Fruit fly (Drosophila melanogaster): ENCODE data around the gene Sf3b3.

Sf3b3 gene

dm6 chr3L:787635-788034 lies 45.5 kb downstream of the Sf3b3 start (continued):
- TF ChIP-seq Blimp-1 (GFP tag; optimal IDR thresholded peaks at IDR 0.05), result no peak
- peak; percentile 6 for TF ChIP-seq CG8632 (GFP tag; optimal IDR thresholded peaks at IDR 0.05)
- peak in 1 of 2 experiments; percentile 79 for TF ChIP-seq salr (GFP tag; optimal IDR thresholded peaks at IDR 0.05)
- peak; percentile 79 for TF ChIP-seq CG3919 (GFP tag; optimal IDR thresholded peaks at IDR 0.05)
- TF ChIP-seq CG34406 (GFP tag; optimal IDR thresholded peaks at IDR 0.05), result peak; percentile 24
- peak; percentile 88 for TF ChIP-seq Gug (GFP tag; IDR thresholded peaks at IDR 0.05)
- peak; percentile 95 for TF ChIP-seq Hr4 (GFP tag; optimal IDR thresholded peaks at IDR 0.05)
- peak; percentile 95 for TF ChIP-seq CG15336 (GFP tag; IDR thresholded peaks at IDR 0.05)
- TF ChIP-seq eg (GFP tag; IDR thresholded peaks at IDR 0.05), result peak; percentile 96
- TF ChIP-seq CG11762 (GFP tag; optimal IDR thresholded peaks at IDR 0.05; ENCODE audit: insufficient read depth), result peak; percentile 57
- TF ChIP-seq Eip75B (GFP tag; optimal IDR thresholded peaks at IDR 0.05), result peak; percentile 34
- peak; percentile 93 for TF ChIP-seq CG4318 (GFP tag; optimal IDR thresholded peaks at IDR 0.05)
- peak; percentile 75 for TF ChIP-seq net (GFP tag; optimal IDR thresholded peaks at IDR 0.05)
- no peak for TF ChIP-seq CG6854 (GFP tag; optimal IDR thresholded peaks at IDR 0.05)
- TF ChIP-seq lz (GFP tag; optimal IDR thresholded peaks at IDR 0.05), result no peak
- TF ChIP-seq dac (GFP tag; optimal IDR thresholded peaks at IDR 0.05), result peak; percentile 90

- TF ChIP-seq CG9139 (GFP tag; optimal IDR thresholded peaks at IDR 0.05), result no peak
- no peak for TF ChIP-seq CG10669 (GFP tag; optimal IDR thresholded peaks at IDR 0.05)
- no peak for TF ChIP-seq dac (GFP tag; optimal IDR thresholded peaks at IDR 0.05)
- TF ChIP-seq CG11294 (GFP tag; IDR thresholded peaks at IDR 0.05), result no peak
- no peak for TF ChIP-seq CG3919 (GFP tag; optimal IDR thresholded peaks at IDR 0.05)
- no peak for TF ChIP-seq lz (GFP tag; optimal IDR thresholded peaks at IDR 0.05)
- no peak for TF ChIP-seq vri (GFP tag; optimal IDR thresholded peaks at IDR 0.05)
- TF ChIP-seq esn (GFP tag; optimal IDR thresholded peaks at IDR 0.05), result no peak
- no peak for TF ChIP-seq CG6792 (GFP tag; optimal IDR thresholded peaks at IDR 0.05)
- no peak for TF ChIP-seq Hr4 (GFP tag; optimal IDR thresholded peaks at IDR 0.05)
- no peak for TF ChIP-seq CG7368 (GFP tag; optimal IDR thresholded peaks at IDR 0.05)
Observed at dm6 chr3L:786835-787234, 46.4 kb downstream of the Sf3b3 start.

- TF ChIP-seq CG10631 (GFP tag; optimal IDR thresholded peaks at IDR 0.05), result peak; percentile 46
- TF ChIP-seq dac (GFP tag; optimal IDR thresholded peaks at IDR 0.05), result no peak
- no peak for TF ChIP-seq Lpt (GFP tag; optimal IDR thresholded peaks at IDR 0.05)
- TF ChIP-seq dsx (GFP tag; optimal IDR thresholded peaks at IDR 0.05; ENCODE audit: poor library complexity, severe bottlenecking), result peak; percentile 14
- peak; percentile 58 for TF ChIP-seq OdsH (GFP tag; optimal IDR thresholded peaks at IDR 0.05)
- peak; percentile 71 for TF ChIP-seq Met (GFP tag; optimal IDR thresholded peaks at IDR 0.05)
- TF ChIP-seq ss (GFP tag; optimal IDR thresholded peaks at IDR 0.05), result peak in 1 of 2 experiments; percentile 2
- no peak for TF ChIP-seq CG16779 (tag; optimal IDR thresholded peaks at IDR 0.05)
- peak; percentile 36 for TF ChIP-seq CG1621 (tag; optimal IDR thresholded peaks at IDR 0.05)
- TF ChIP-seq CG6808 (GFP tag; optimal IDR thresholded peaks at IDR 0.05), result no peak
- TF ChIP-seq CG4318 (GFP tag; optimal IDR thresholded peaks at IDR 0.05), result peak; percentile 41
- TF ChIP-seq CG34406 (GFP tag; optimal IDR thresholded peaks at IDR 0.05), result peak; percentile 62
- TF ChIP-seq pdm3 (GFP tag; optimal IDR thresholded peaks at IDR 0.05), result peak; percentile 52
- peak; percentile 57 for TF ChIP-seq spab (GFP tag; optimal IDR thresholded peaks at IDR 0.05)
- peak; percentile 77 for TF ChIP-seq CG31627 (GFP tag; optimal IDR thresholded peaks at IDR 0.05)
- TF ChIP-seq lz (GFP tag; optimal IDR thresholded peaks at IDR 0.05), result peak; percentile 78
- TF ChIP-seq salr (GFP tag; optimal IDR thresholded peaks at IDR 0.05), result no peak
- TF ChIP-seq CG8119 (GFP tag; IDR thresholded peaks at IDR 0.05), result peak; percentile 51; the same call in 2 of the 3 replicates
- no peak for TF ChIP-seq CG15336 (GFP tag; IDR thresholded peaks at IDR 0.05)
- peak; percentile 89 for TF ChIP-seq svp (GFP tag)
- peak; percentile 49 for TF ChIP-seq CG7368 (GFP tag; optimal IDR thresholded peaks at IDR 0.05)
- no peak for TF ChIP-seq CG11294 (GFP tag; IDR thresholded peaks at IDR 0.05)
- TF ChIP-seq eg (GFP tag; IDR thresholded peaks at IDR 0.05), result peak; percentile 39; the same call in 2 of the 3 replicates
- peak; percentile 9 for TF ChIP-seq vri (GFP tag; optimal IDR thresholded peaks at IDR 0.05)
- TF ChIP-seq CG8632 (GFP tag; optimal IDR thresholded peaks at IDR 0.05), result peak; percentile 58
- TF ChIP-seq fd85E (GFP tag; optimal IDR thresholded peaks at IDR 0.05), result no peak
- no peak for TF ChIP-seq fd59A (GFP tag; optimal IDR thresholded peaks at IDR 0.05)
- TF ChIP-seq Eip93F (GFP tag; optimal IDR thresholded peaks at IDR 0.05), result no peak
- TF ChIP-seq CG6163 (GFP tag; IDR thresholded peaks at IDR 0.05), result peak; percentile 43; the same call in 1 of the 3 replicates
- peak; percentile 43 for TF ChIP-seq CG11762 (GFP tag; optimal IDR thresholded peaks at IDR 0.05; ENCODE audit: insufficient read depth)
- TF ChIP-seq achi (GFP tag; optimal IDR thresholded peaks at IDR 0.05), result peak; percentile 71
- peak; percentile 45 for TF ChIP-seq CG32006 (GFP tag; optimal IDR thresholded peaks at IDR 0.05)
- TF ChIP-seq Sox102F (GFP tag; optimal IDR thresholded peaks at IDR 0.05), result peak; percentile 65
Observed at dm6 chr3L:785726-786351, 47.3 kb downstream of the Sf3b3 start.
